Worm (Caenorhabditis elegans) whole organism, L1 larva: Measurements from ENCODE around the gene sru-2.

ENCODE experiments used
- C34B4.2 ChIP-seq: sonication (generic microtip); optimal IDR thresholded peaks from 2 replicates; lab custom pipeline; 2017; ENCODE audit warnings: mild to moderate bottlenecking, missing genetic modification characterization, missing compliant biosample characterization
- F16B12.6 ChIP-seq: fragments of 150-350 bp; optimal IDR thresholded peaks from 2 replicates; lab custom pipeline; 2014; ENCODE audit warnings: missing biosample characterization, missing genetic modification characterization
- Y116A8C.19 ChIP-seq: sonication (generic microtip); optimal IDR thresholded peaks from 2 replicates; lab custom pipeline; 2016; ENCODE audit warnings: missing compliant biosample characterization, missing genetic modification characterization, borderline replicate concordance
- alr-1 ChIP-seq: fragments of 200-800 bp; sonication (Bioruptor generic); optimal IDR thresholded peaks from 2 replicates; lab custom pipeline; 2018; ENCODE audit warnings: borderline replicate concordance, mild to moderate bottlenecking, missing genetic modification characterization, missing compliant biosample characterization
- aly-2 ChIP-seq: fragments of 150-350 bp; optimal IDR thresholded peaks from 2 replicates; lab custom pipeline; 2014; ENCODE audit warnings: missing biosample characterization, missing genetic modification characterization
- blmp-1 ChIP-seq: fragments of 150-350 bp; optimal IDR thresholded peaks from 2 replicates; lab custom pipeline; 2014; ENCODE audit warnings: missing biosample characterization, missing genetic modification characterization
- ceh-82 ChIP-seq, 3 experiments: fragments of 150-350 bp in 1 of 3; sonication (generic microtip) in 2 of 3; optimal IDR thresholded peaks; 2 replicates each; lab custom pipeline; 2014 to 2017; ENCODE audit warnings: missing biosample characterization in 3 of 3, missing genetic modification characterization in 3 of 3
- ces-1 ChIP-seq: fragments of 150-350 bp; optimal IDR thresholded peaks from 2 replicates; lab custom pipeline; 2014; ENCODE audit warnings: missing biosample characterization, missing genetic modification reagents, missing genetic modification characterization
- dpl-1 ChIP-seq, 3 experiments: fragments of 150-350 bp in 2 of 3; sonication (generic microtip) in 1 of 3; optimal IDR thresholded peaks; 2 replicates each; lab custom pipeline; 2014 to 2017; ENCODE audit warnings: missing biosample characterization in 3 of 3, missing genetic modification characterization in 3 of 3, missing genetic modification reagents in 3 of 3
- dsc-1 ChIP-seq: sonication (generic microtip); optimal IDR thresholded peaks from 2 replicates; lab custom pipeline; 2016; ENCODE audit warnings: mild to moderate bottlenecking, missing genetic modification characterization, missing compliant biosample characterization
- efl-3 ChIP-seq: fragments of 200-800 bp; sonication (Bioruptor generic); optimal IDR thresholded peaks from 2 replicates; lab custom pipeline; 2018; ENCODE audit warnings: mild to moderate bottlenecking, missing genetic modification characterization, missing compliant biosample characterization
- egl-13 ChIP-seq: sonication (generic microtip); optimal IDR thresholded peaks from 2 replicates; lab custom pipeline; 2016; ENCODE audit warnings: missing genotype, missing genetic modification reagents, missing genetic modification characterization, missing compliant biosample characterization
- elt-2 ChIP-seq: sonication (generic microtip); optimal IDR thresholded peaks from 2 replicates; lab custom pipeline; 2016; ENCODE audit warnings: missing genetic modification characterization, mild to moderate bottlenecking, inconsistent platforms, missing compliant biosample characterization, missing genetic modification reagents
- elt-3 ChIP-seq, 6 experiments: fragments of 150-350 bp in 1 of 6; sonication (generic microtip); optimal IDR thresholded peaks; 2 replicates each; lab custom pipeline; 2017 to 2018; ENCODE audit warnings: missing biosample characterization in 6 of 6, missing genetic modification characterization in 6 of 6, inconsistent platforms in 1 of 6
- ets-5 ChIP-seq: fragments of 200-800 bp; sonication (Bioruptor generic); IDR thresholded peaks from 2 replicates; pipeline ENCODE4 v1.3.6; 2022; ENCODE audit warnings: missing genetic modification characterization, missing compliant biosample characterization
- fkh-10 ChIP-seq: sonication (generic microtip); optimal IDR thresholded peaks from 2 replicates; lab custom pipeline; 2017; ENCODE audit warnings: missing biosample characterization, missing genetic modification reagents, missing genetic modification characterization
- fkh-8 ChIP-seq: sonication (generic microtip); optimal IDR thresholded peaks from 2 replicates; lab custom pipeline; 2016; ENCODE audit warnings: mild to moderate bottlenecking, missing genetic modification characterization, missing compliant biosample characterization
- grh-1 ChIP-seq: fragments of 200-800 bp; sonication (Bioruptor generic); IDR thresholded peaks from 2 replicates; pipeline ENCODE4 v1.3.6; 2022; ENCODE audit warnings: missing genetic modification reagents, missing genetic modification characterization, missing compliant biosample characterization
- hlh-17 ChIP-seq: fragments of 200-800 bp; sonication (Bioruptor generic); optimal IDR thresholded peaks from 2 replicates; lab custom pipeline; 2018; ENCODE audit warnings: missing genetic modification characterization, mild to moderate bottlenecking, missing compliant biosample characterization, moderate library complexity, borderline replicate concordance
- hlh-4 ChIP-seq: sonication (generic microtip); optimal IDR thresholded peaks from 2 replicates; lab custom pipeline; 2016; ENCODE audit warnings: mild to moderate bottlenecking, missing genetic modification characterization, missing compliant biosample characterization
- hpl-2 ChIP-seq: fragments of 150-350 bp; optimal IDR thresholded peaks from 2 replicates; lab custom pipeline; 2014; ENCODE audit warnings: missing biosample characterization, missing genetic modification reagents, missing genetic modification characterization
- irx-1 ChIP-seq: sonication (generic microtip); optimal IDR thresholded peaks from 2 replicates; lab custom pipeline; 2016; ENCODE audit warnings: missing genetic modification characterization, missing compliant biosample characterization
- jun-1 ChIP-seq: fragments of 150-350 bp; optimal IDR thresholded peaks from 2 replicates; lab custom pipeline; 2014; ENCODE audit warnings: missing biosample characterization, missing genetic modification reagents, missing genetic modification characterization
- lin-15B ChIP-seq: fragments of 150-350 bp; sonication (generic microtip); optimal IDR thresholded peaks from 3 replicates; lab custom pipeline; 2014; ENCODE audit warnings: missing biosample characterization, missing genetic modification characterization
- lin-35 ChIP-seq, 2 experiments: fragments of 150-350 bp; optimal IDR thresholded peaks; 2 replicates each; lab custom pipeline; 2014; ENCODE audit warnings: missing biosample characterization in 2 of 2, missing genetic modification characterization in 2 of 2, missing genetic modification reagents in 2 of 2
- lsy-2 ChIP-seq, 2 experiments: fragments of 150-350 bp; optimal IDR thresholded peaks; 2 replicates each; lab custom pipeline; 2014; ENCODE audit warnings: missing biosample characterization in 2 of 2, missing genetic modification characterization in 2 of 2
- mab-9 ChIP-seq: fragments of 200-800 bp; sonication (Bioruptor generic); IDR thresholded peaks from 2 replicates; pipeline ENCODE4 v1.3.6; 2022; ENCODE audit warnings: missing genetic modification reagents, missing genetic modification characterization, missing compliant biosample characterization
- mep-1 ChIP-seq: fragments of 150-350 bp; optimal IDR thresholded peaks from 2 replicates; lab custom pipeline; 2014; ENCODE audit warnings: missing biosample characterization, missing genetic modification characterization
- nhr-11 ChIP-seq: fragments of 150-350 bp; optimal IDR thresholded peaks from 2 replicates; lab custom pipeline; 2014; ENCODE audit warnings: missing biosample characterization, missing genetic modification characterization
- nhr-19 ChIP-seq: fragments of 200-800 bp; sonication (Bioruptor generic); conservative IDR thresholded peaks from 2 replicates; pipeline ENCODE4 v1.3.6; 2022; ENCODE audit warnings: missing genetic modification characterization, missing compliant biosample characterization
- nhr-20 ChIP-seq: sonication (generic microtip); optimal IDR thresholded peaks from 2 replicates; lab custom pipeline; 2016; ENCODE audit warnings: mild to moderate bottlenecking, missing genetic modification characterization, missing compliant biosample characterization
- nhr-237 ChIP-seq: fragments of 150-350 bp; optimal IDR thresholded peaks from 2 replicates; lab custom pipeline; 2014; ENCODE audit warnings: missing biosample characterization, missing genetic modification characterization
- nhr-71 ChIP-seq: sonication (generic microtip); optimal IDR thresholded peaks from 2 replicates; lab custom pipeline; 2016; ENCODE audit warnings: mild to moderate bottlenecking, missing genetic modification characterization, moderate library complexity, missing compliant biosample characterization
- nhr-76 ChIP-seq: sonication (generic microtip); optimal IDR thresholded peaks from 2 replicates; lab custom pipeline; 2017; ENCODE audit warnings: missing biosample characterization, missing genetic modification characterization
- nhr-77 ChIP-seq: fragments of 150-350 bp; optimal IDR thresholded peaks from 2 replicates; lab custom pipeline; 2014; ENCODE audit warnings: missing biosample characterization, missing genetic modification characterization
- nhr-84 ChIP-seq: sonication (generic microtip); optimal IDR thresholded peaks from 2 replicates; lab custom pipeline; 2017; ENCODE audit warnings: missing biosample characterization, missing genetic modification characterization
- nhr-85 ChIP-seq: sonication (generic microtip); peaks from one replicate; lab custom pipeline; 2016; ENCODE audit warnings: missing genetic modification characterization, inconsistent platforms, missing compliant biosample characterization
- nhr-90 ChIP-seq: sonication (generic microtip); optimal IDR thresholded peaks from 2 replicates; lab custom pipeline; 2016; ENCODE audit warnings: mild to moderate bottlenecking, missing genetic modification characterization, missing compliant biosample characterization; ENCODE audit not compliant: poor library complexity
- pax-3 ChIP-seq: fragments of 200-800 bp; sonication (Bioruptor generic); optimal IDR thresholded peaks from 2 replicates; lab custom pipeline; 2018; ENCODE audit warnings: mild to moderate bottlenecking, missing genetic modification characterization, moderate library complexity, missing compliant biosample characterization
- pqm-1 ChIP-seq: sonication (generic microtip); optimal IDR thresholded peaks from 3 replicates; lab custom pipeline; 2017; ENCODE audit warnings: missing biosample characterization, missing genetic modification characterization
- skn-1 ChIP-seq: fragments of 150-350 bp; optimal IDR thresholded peaks from 2 replicates; lab custom pipeline; 2014; ENCODE audit warnings: missing biosample characterization, missing genetic modification characterization
- sox-4 ChIP-seq: sonication (generic microtip); optimal IDR thresholded peaks from 2 replicates; lab custom pipeline; 2016; ENCODE audit warnings: missing genetic modification characterization, missing compliant biosample characterization
- sptf-1 ChIP-seq: fragments of 150-350 bp; optimal IDR thresholded peaks from 2 replicates; lab custom pipeline; 2014; ENCODE audit warnings: missing biosample characterization, missing genetic modification characterization
- sup-37 ChIP-seq: fragments of 200-800 bp; sonication (Bioruptor generic); optimal IDR thresholded peaks from 2 replicates; lab custom pipeline; 2018; ENCODE audit warnings: mild to moderate bottlenecking, missing genetic modification characterization, missing compliant biosample characterization
- tbx-2 ChIP-seq: sonication (generic microtip); optimal IDR thresholded peaks from 2 replicates; lab custom pipeline; 2016; ENCODE audit warnings: missing genetic modification characterization, missing compliant biosample characterization
- tlp-1 ChIP-seq: fragments of 150-350 bp; optimal IDR thresholded peaks from 2 replicates; lab custom pipeline; 2014; ENCODE audit warnings: missing biosample characterization, missing genetic modification characterization
- unc-86 ChIP-seq: sonication (generic microtip); optimal IDR thresholded peaks from 2 replicates; lab custom pipeline; 2016; ENCODE audit warnings: missing genetic modification characterization, missing compliant biosample characterization
- unc-98 ChIP-seq: fragments of 200-800 bp; sonication (Bioruptor generic); IDR thresholded peaks from 2 replicates; pipeline ENCODE4 v1.3.6; 2022; ENCODE audit warnings: missing genetic modification characterization, missing compliant biosample characterization
- vab-15 ChIP-seq: sonication (generic microtip); optimal IDR thresholded peaks from 2 replicates; lab custom pipeline; 2017; ENCODE audit warnings: missing genotype, mild to moderate bottlenecking, missing genetic modification characterization, missing compliant biosample characterization
- zag-1 ChIP-seq: fragments of 150-350 bp; optimal IDR thresholded peaks from 2 replicates; lab custom pipeline; 2014; ENCODE audit warnings: missing biosample characterization, missing genetic modification characterization
- ztf-11 ChIP-seq, 2 experiments: sonication (generic microtip); optimal IDR thresholded peaks; 2 replicates each; lab custom pipeline; 2016 to 2017; ENCODE audit warnings: missing genetic modification characterization in 2 of 2, missing biosample characterization in 1 of 2, missing compliant biosample characterization in 1 of 2
- ztf-4 ChIP-seq: fragments of 150-350 bp; optimal IDR thresholded peaks from 2 replicates; lab custom pipeline; 2014; ENCODE audit warnings: missing biosample characterization, missing genetic modification characterization

sru-2 gene

DNA sequence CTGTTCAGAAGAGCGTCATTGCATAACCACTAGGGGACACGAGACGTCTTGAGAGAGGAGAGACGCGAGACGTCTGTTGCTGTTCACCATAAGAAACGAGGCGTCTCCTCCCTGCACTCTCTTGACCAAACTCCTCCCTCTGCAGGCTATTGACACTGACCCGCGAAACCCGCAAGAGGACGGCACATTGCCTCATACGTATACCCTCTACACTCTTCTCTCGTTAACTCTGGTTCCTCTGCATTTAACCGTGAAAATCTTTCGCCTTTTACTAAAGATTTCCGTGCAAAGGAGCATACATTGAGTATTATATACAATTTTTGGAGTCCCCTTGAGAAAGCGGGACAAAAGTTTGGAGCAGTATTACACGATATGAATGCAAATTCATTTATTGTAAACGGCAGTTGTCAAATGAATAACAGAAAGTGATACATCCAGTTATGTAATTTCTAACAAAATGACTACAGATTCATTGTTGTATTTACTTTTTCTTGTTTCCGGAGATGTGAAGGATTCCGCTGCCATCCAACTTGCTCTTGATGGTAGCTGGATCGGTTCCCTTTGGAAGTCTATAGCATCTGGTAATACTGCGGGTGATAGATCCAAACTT, 41.5 kb upstream of the sru-2 start (continued):
- TF ChIP-seq mab-9 (GFP tag; lab: Robert Waterston, UW) (peak; percentile 88), dpl-1 (GFP tag; optimal IDR thresholded peaks at IDR 0.05; lab: Kevin White, UChicago) (peak; percentile 56 to 78 (median 70)), lsy-2 (tag; optimal IDR thresholded peaks at IDR 0.05; lab: Kevin White, UChicago) (peak; percentile 87 to 90), fkh-10 (GFP tag; lab: Kevin White, UChicago) (peak; percentile 87), hlh-17 (GFP tag; lab: Kevin White, UChicago) (peak; percentile 57), nhr-77 (tag; lab: Kevin White, UChicago) (peak; percentile 96), alr-1 (no peak), ztf-4 (tag; lab: Kevin White, UChicago) (peak; percentile 83), jun-1 (tag; lab: Kevin White, UChicago) (peak; percentile 95), nhr-90 (tag; lab: Kevin White, UChicago) (peak; percentile 96), vab-15 (tag; lab: Kevin White, UChicago) (peak; percentile 48), ces-1 (no peak), sup-37 (peak; percentile 46), egl-13 (peak; percentile 93), hpl-2 (peak; percentile 88), dsc-1 (tag; lab: Kevin White, UChicago) (peak; percentile 95), blmp-1 (tag; lab: Kevin White, UChicago) (peak; percentile 62), nhr-85 (tag; lab: Kevin White, UChicago) (peak; percentile 97), pqm-1 (tag; lab: Kevin White, UChicago) (no peak), ets-5 (GFP tag; lab: Robert Waterston, UW) (no peak), lin-15B (tag; lab: Kevin White, UChicago) (peak; percentile 63), skn-1 (tag; lab: Kevin White, UChicago) (peak; percentile 78), nhr-76 (tag; lab: Kevin White, UChicago) (peak; percentile 25), unc-86 (tag; lab: Kevin White, UChicago) (peak; percentile 93), nhr-71 (tag; lab: Kevin White, UChicago) (peak; percentile 97), F16B12.6 (tag; lab: Kevin White, UChicago) (peak; percentile 51), hlh-4 (tag; lab: Kevin White, UChicago) (no peak), lin-35 (GFP tag; optimal IDR thresholded peaks at IDR 0.05; lab: Kevin White, UChicago) (peak; percentile 83 to 88), fkh-8 (peak; percentile 94), nhr-237 (peak; percentile 87), tbx-2 (tag; lab: Kevin White, UChicago) (peak; percentile 95), nhr-84 (tag; lab: Kevin White, UChicago) (no peak), zag-1 (tag; lab: Kevin White, UChicago) (peak; percentile 61), efl-3 (GFP tag; lab: Kevin White, UChicago) (peak; percentile 30), C34B4.2 (tag; lab: Kevin White, UChicago) (no peak), ztf-11 (tag; optimal IDR thresholded peaks at IDR 0.05; lab: Kevin White, UChicago) (peak in 1 of 2 experiments; percentile 89), pax-3 (tag; lab: Kevin White, UChicago) (peak; percentile 85), mep-1 (peak; percentile 90), elt-3 (tag; optimal IDR thresholded peaks at IDR 0.05; lab: Kevin White, UChicago) (peak in 4 of 6 experiments; percentile 41 to 80 (median 65)), unc-98 (GFP tag; lab: Robert Waterston, UW) (0 out of 2 replicates have a peak, but pooled peaks have one; percentile 19), ceh-82 (tag; optimal IDR thresholded peaks at IDR 0.05; lab: Kevin White, UChicago) (peak; percentile 74 to 87 (median 85)), sptf-1 (tag; lab: Kevin White, UChicago) (no peak), grh-1 (GFP tag; lab: Robert Waterston, UW) (peak; percentile 73), nhr-11 (tag; lab: Kevin White, UChicago) (peak; percentile 50), sox-4 (tag; lab: Kevin White, UChicago) (peak; percentile 80), nhr-19 (GFP tag; lab: Robert Waterston, UW) (peak; percentile 96), nhr-20 (tag; lab: Kevin White, UChicago) (peak; percentile 97), aly-2 (tag; lab: Kevin White, UChicago) (peak; percentile 93), elt-2 (tag; lab: Kevin White, UChicago) (peak; percentile 84), tlp-1 (tag; lab: Kevin White, UChicago) (no peak), irx-1 (tag; lab: Kevin White, UChicago) (peak; percentile 93), Y116A8C.19 (tag; lab: Kevin White, UChicago) (no peak)
